Fruit fly (Drosophila melanogaster) whole organism, prepupa: Measurements from ENCODE around the gene alpha-Est10.
A peak's percentile ranks its signal among the peaks of the same experiment; 100 is the strongest.

Experiments used
- Blimp-1 ChIP-seq: fragments of 200-800 bp; sonication (Bioruptor generic); optimal IDR thresholded peaks from 3 replicates; lab custom pipeline; 2017; ENCODE audit warnings: missing biosample characterization, missing genetic modification characterization, mild to moderate bottlenecking, moderate library complexity, missing genetic modification reagents
- CG10631 ChIP-seq: fragments of 200-800 bp; sonication (Bioruptor generic); optimal IDR thresholded peaks from 2 replicates; lab custom pipeline; 2016; ENCODE audit warnings: missing biosample characterization, missing genetic modification characterization
- CG11294 ChIP-seq: fragments of 200-800 bp; sonication (Bioruptor generic); IDR thresholded peaks from 2 replicates; pipeline ENCODE4 v1.3.6; 2022; ENCODE audit warnings: missing biosample characterization, missing genetic modification characterization
- CG11762 ChIP-seq: fragments of 200-800 bp; sonication (Bioruptor generic); optimal IDR thresholded peaks from 3 replicates; lab custom pipeline; 2016; ENCODE audit warnings: missing biosample characterization, missing genetic modification characterization; ENCODE audit not compliant: insufficient read depth
- CG11902 ChIP-seq: fragments of 200-800 bp; sonication (Bioruptor generic); optimal IDR thresholded peaks from 3 replicates; lab custom pipeline; 2016; ENCODE audit warnings: missing biosample characterization, missing genetic modification characterization
- CG15336 ChIP-seq: fragments of 200-800 bp; sonication (Bioruptor generic); IDR thresholded peaks from 2 replicates; pipeline ENCODE4 v1.3.6; 2022; ENCODE audit warnings: missing biosample characterization, missing genetic modification characterization
- CG1621 ChIP-seq: fragments of 200-800 bp; sonication (Bioruptor generic); optimal IDR thresholded peaks from 3 replicates; lab custom pipeline; 2018; ENCODE audit warnings: missing biosample characterization, mild to moderate bottlenecking, missing genetic modification characterization
- CG16779 ChIP-seq: fragments of 200-800 bp; sonication (Bioruptor generic); optimal IDR thresholded peaks from 3 replicates; lab custom pipeline; 2017; ENCODE audit warnings: missing biosample characterization, mild to moderate bottlenecking, missing genetic modification characterization
- CG3032 ChIP-seq: fragments of 200-800 bp; optimal IDR thresholded peaks from 2 replicates; lab custom pipeline; 2019; ENCODE audit warnings: missing biosample characterization, mild to moderate bottlenecking, missing genetic modification characterization, moderate library complexity
- CG34406 ChIP-seq: fragments of 200-800 bp; sonication (Bioruptor generic); optimal IDR thresholded peaks from 3 replicates; lab custom pipeline; 2016; ENCODE audit warnings: missing biosample characterization, missing genetic modification characterization
- CG3919 ChIP-seq: fragments of 200-800 bp; sonication (Bioruptor generic); optimal IDR thresholded peaks from 3 replicates; lab custom pipeline; 2016; ENCODE audit warnings: missing biosample characterization, missing genetic modification characterization
- CG6276 ChIP-seq: fragments of 200-800 bp; sonication (Bioruptor generic); optimal IDR thresholded peaks from 2 replicates; lab custom pipeline; 2017; ENCODE audit warnings: missing biosample characterization, mild to moderate bottlenecking, missing genetic modification characterization
- CG6792 ChIP-seq: fragments of 200-800 bp; sonication (Bioruptor generic); optimal IDR thresholded peaks from 3 replicates; lab custom pipeline; 2016; ENCODE audit warnings: missing biosample characterization, missing genetic modification characterization
- CG6808 ChIP-seq: fragments of 200-800 bp; sonication (Bioruptor generic); optimal IDR thresholded peaks from 3 replicates; lab custom pipeline; 2017; ENCODE audit warnings: missing biosample characterization, missing genetic modification characterization, mild to moderate bottlenecking, moderate library complexity, missing genetic modification reagents
- CG6854 ChIP-seq: fragments of 200-800 bp; sonication (Bioruptor generic); optimal IDR thresholded peaks from 2 replicates; lab custom pipeline; 2017; ENCODE audit warnings: missing biosample characterization, mild to moderate bottlenecking, missing genetic modification characterization
- CG7368 ChIP-seq: fragments of 200-800 bp; sonication (Bioruptor generic); optimal IDR thresholded peaks from 3 replicates; lab custom pipeline; 2016; ENCODE audit warnings: missing biosample characterization, missing genetic modification characterization
- CG8119 ChIP-seq: fragments of 200-800 bp; sonication (Bioruptor generic); IDR thresholded peaks from 3 replicates; pipeline ENCODE4 v1.3.6; 2022; ENCODE audit warnings: missing biosample characterization, missing genetic modification characterization
- CG8319 ChIP-seq: fragments of 200-800 bp; sonication (Bioruptor generic); optimal IDR thresholded peaks from 3 replicates; lab custom pipeline; 2016; ENCODE audit warnings: missing biosample characterization, missing genetic modification characterization
- CG8632 ChIP-seq: fragments of 200-800 bp; sonication (Bioruptor generic); optimal IDR thresholded peaks from 3 replicates; lab custom pipeline; 2016; ENCODE audit warnings: missing biosample characterization, missing genetic modification characterization
- CG9139 ChIP-seq: fragments of 200-800 bp; sonication (Bioruptor generic); optimal IDR thresholded peaks from 3 replicates; lab custom pipeline; 2017; ENCODE audit warnings: missing biosample characterization, mild to moderate bottlenecking, missing genetic modification characterization
- Eip75B ChIP-seq: fragments of 200-800 bp; sonication (Bioruptor generic); optimal IDR thresholded peaks from 3 replicates; lab custom pipeline; 2016; ENCODE audit warnings: missing biosample characterization, missing genetic modification characterization
- Eip78C ChIP-seq: fragments of 200-800 bp; sonication (Bioruptor generic); peaks from one replicate; lab custom pipeline; 2016; ENCODE audit warnings: missing biosample characterization, missing genetic modification characterization
- Ets21C ChIP-seq: fragments of 200-800 bp; sonication (Bioruptor generic); optimal IDR thresholded peaks from 3 replicates; lab custom pipeline; 2016; ENCODE audit warnings: missing biosample characterization, missing genetic modification characterization
- Ets96B ChIP-seq: fragments of 200-800 bp; optimal IDR thresholded peaks from 2 replicates; lab custom pipeline; 2019; ENCODE audit warnings: missing biosample characterization, mild to moderate bottlenecking, missing genetic modification characterization, moderate library complexity
- Gug ChIP-seq: fragments of 200-800 bp; sonication (Bioruptor generic); IDR thresholded peaks from 2 replicates; pipeline ENCODE4 v1.3.6; 2022; ENCODE audit warnings: missing biosample characterization, missing genetic modification characterization
- Hr38 ChIP-seq: sonication (Bioruptor generic); optimal IDR thresholded peaks from 2 replicates; lab custom pipeline; 2016; ENCODE audit warnings: missing biosample characterization, missing genetic modification characterization
- Hr39 ChIP-seq: fragments of 200-800 bp; sonication (Bioruptor generic); optimal IDR thresholded peaks from 2 replicates; lab custom pipeline; 2016; ENCODE audit warnings: missing biosample characterization, missing genetic modification characterization
- Lpt ChIP-seq: fragments of 200-800 bp; sonication (Bioruptor generic); optimal IDR thresholded peaks from 3 replicates; lab custom pipeline; 2016; ENCODE audit warnings: missing biosample characterization, missing genetic modification characterization
- OdsH ChIP-seq: fragments of 200-800 bp; sonication (Bioruptor generic); optimal IDR thresholded peaks from 3 replicates; lab custom pipeline; 2016; ENCODE audit warnings: missing biosample characterization, missing genetic modification characterization
- Sox102F ChIP-seq: fragments of 200-800 bp; sonication (Bioruptor generic); optimal IDR thresholded peaks from 2 replicates; lab custom pipeline; 2016; ENCODE audit warnings: missing biosample characterization, mild to moderate bottlenecking, missing genetic modification characterization
- Sox14 ChIP-seq: fragments of 200-800 bp; sonication (Bioruptor generic); optimal IDR thresholded peaks from 3 replicates; lab custom pipeline; 2016; ENCODE audit warnings: missing biosample characterization, missing genetic modification characterization
- Sox15 ChIP-seq: fragments of 200-800 bp; sonication (Bioruptor generic); optimal IDR thresholded peaks from 3 replicates; lab custom pipeline; 2016; ENCODE audit warnings: missing biosample characterization, missing genetic modification characterization
- achi ChIP-seq: fragments of 200-800 bp; sonication (Bioruptor generic); optimal IDR thresholded peaks from 3 replicates; lab custom pipeline; 2016; ENCODE audit warnings: missing biosample characterization, missing genetic modification characterization
- acj6 ChIP-seq: fragments of 200-800 bp; sonication (Bioruptor generic); optimal IDR thresholded peaks from 3 replicates; lab custom pipeline; 2016; ENCODE audit warnings: missing biosample characterization, missing genetic modification characterization
- cyc ChIP-seq: fragments of 200-800 bp; sonication (Bioruptor generic); optimal IDR thresholded peaks from 3 replicates; lab custom pipeline; 2016; ENCODE audit warnings: missing biosample characterization, missing genetic modification characterization
- dac ChIP-seq: fragments of 200-800 bp; sonication (Bioruptor generic); optimal IDR thresholded peaks from 2 replicates; lab custom pipeline; 2017; ENCODE audit warnings: missing biosample characterization, mild to moderate bottlenecking, missing genetic modification characterization
- dsx ChIP-seq: fragments of 200-800 bp; optimal IDR thresholded peaks from 3 replicates; lab custom pipeline; 2019; ENCODE audit warnings: missing biosample characterization, mild to moderate bottlenecking, missing genetic modification characterization, moderate library complexity; ENCODE audit not compliant: poor library complexity, severe bottlenecking
- eg ChIP-seq: fragments of 200-800 bp; sonication (Bioruptor generic); IDR thresholded peaks from 3 replicates; pipeline ENCODE4 v1.3.6; 2022; ENCODE audit warnings: missing biosample characterization, missing genetic modification characterization
- esn ChIP-seq: fragments of 200-800 bp; sonication (Bioruptor generic); optimal IDR thresholded peaks from 2 replicates; lab custom pipeline; 2016; ENCODE audit warnings: missing biosample characterization, mild to moderate bottlenecking, missing genetic modification characterization, moderate library complexity
- fd85E ChIP-seq: fragments of 200-800 bp; sonication (Bioruptor generic); optimal IDR thresholded peaks from 3 replicates; lab custom pipeline; 2016; ENCODE audit warnings: missing biosample characterization, missing genetic modification characterization
- lz ChIP-seq: fragments of 200-800 bp; sonication (Bioruptor generic); optimal IDR thresholded peaks from 3 replicates; lab custom pipeline; 2016; ENCODE audit warnings: missing biosample characterization, missing genetic modification characterization
- pdm3 ChIP-seq: fragments of 200-800 bp; sonication (Bioruptor generic); optimal IDR thresholded peaks from 3 replicates; lab custom pipeline; 2016; ENCODE audit warnings: missing biosample characterization, missing genetic modification characterization
- salr ChIP-seq, 2 experiments: fragments of 200-800 bp; sonication (Bioruptor generic); optimal IDR thresholded peaks; 3 replicates each; lab custom pipeline; 2016 to 2018; ENCODE audit warnings: missing biosample characterization in 2 of 2, missing genetic modification characterization in 2 of 2, mild to moderate bottlenecking in 1 of 2
- spab ChIP-seq: fragments of 200-800 bp; sonication (Bioruptor generic); optimal IDR thresholded peaks from 2 replicates; lab custom pipeline; 2017; ENCODE audit warnings: missing biosample characterization, mild to moderate bottlenecking, missing genetic modification characterization, missing genetic modification reagents
- svp ChIP-seq: fragments of 200-800 bp; sonication (Bioruptor generic); peaks from one replicate; lab custom pipeline; 2016; ENCODE audit warnings: missing biosample characterization, missing genetic modification characterization
- topi ChIP-seq: fragments of 200-800 bp; sonication (Bioruptor generic); optimal IDR thresholded peaks from 3 replicates; lab custom pipeline; 2016; ENCODE audit warnings: missing biosample characterization, missing genetic modification characterization
- vri ChIP-seq: fragments of 200-800 bp; sonication (Bioruptor generic); optimal IDR thresholded peaks from 3 replicates; lab custom pipeline; 2016; ENCODE audit warnings: missing biosample characterization, mild to moderate bottlenecking, missing genetic modification characterization

alpha-Est10 gene

DNA sequence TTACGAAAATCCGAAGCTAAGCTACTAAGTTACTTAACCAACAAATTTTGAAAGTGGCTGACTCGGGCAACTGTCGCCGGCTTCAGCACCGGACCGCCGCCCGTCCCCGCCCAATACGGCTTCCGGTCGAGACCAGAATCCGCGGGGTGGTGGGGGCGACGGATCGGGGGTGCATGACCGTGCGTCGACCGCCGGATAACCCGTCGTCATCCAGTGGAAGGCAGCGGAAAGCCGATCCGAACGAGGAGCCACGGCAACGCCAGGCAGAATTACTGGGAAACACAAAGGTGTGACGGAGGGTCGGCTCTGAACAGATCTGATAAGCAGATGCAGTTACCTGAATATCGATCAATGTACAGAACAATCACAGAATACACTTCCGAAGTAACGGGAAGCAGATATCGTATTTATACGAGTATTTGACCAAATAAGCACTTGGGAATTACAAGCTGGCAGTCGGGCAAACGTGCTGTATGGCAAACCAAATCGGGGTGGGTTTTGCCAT, 19.0 kb downstream of the alpha-Est10 start (continued):
- peak; percentile 55; the same call in 1 of the 2 replicates for TF ChIP-seq CG15336 (GFP tag; lab: Robert Waterston, UW)
- no peak for TF ChIP-seq CG6276 (GFP tag; lab: Kevin White, UChicago)
- TF ChIP-seq salr (GFP tag; optimal IDR thresholded peaks at IDR 0.05; lab: Kevin White, UChicago), result peak in 1 of 2 experiments; percentile 65
- TF ChIP-seq cyc, result peak; percentile 4
- peak; percentile 46 for TF ChIP-seq Sox102F (GFP tag; lab: Kevin White, UChicago)
- peak; percentile 78 for TF ChIP-seq dsx (GFP tag; lab: Kevin White, UChicago)
- TF ChIP-seq svp, result peak; percentile 96
- peak; percentile 49 for TF ChIP-seq CG7368 (GFP tag; lab: Kevin White, UChicago)
- peak; percentile 78 for TF ChIP-seq CG6808
- peak; percentile 59 for TF ChIP-seq esn
- peak; percentile 45 for TF ChIP-seq spab (GFP tag; lab: Kevin White, UChicago)
- TF ChIP-seq CG34406 (GFP tag; lab: Kevin White, UChicago), result peak; percentile 43
- peak; percentile 36 for TF ChIP-seq CG11294 (GFP tag; lab: Robert Waterston, UW)
- TF ChIP-seq Sox15 (GFP tag; lab: Kevin White, UChicago), result no peak
- no peak for TF ChIP-seq dac (GFP tag; lab: Kevin White, UChicago)
- TF ChIP-seq CG1621 (tag; lab: Kevin White, UChicago), result peak; percentile 100
- peak; percentile 82 for TF ChIP-seq CG16779
- peak; percentile 75 for TF ChIP-seq CG9139 (GFP tag; lab: Kevin White, UChicago)
- peak; percentile 70 for TF ChIP-seq fd85E
- no peak for TF ChIP-seq CG11762 (GFP tag; lab: Kevin White, UChicago)
- TF ChIP-seq OdsH (GFP tag; lab: Kevin White, UChicago), result peak; percentile 20
- TF ChIP-seq CG8632 (GFP tag; lab: Kevin White, UChicago), result no peak
- peak; percentile 60 for TF ChIP-seq CG6792
- TF ChIP-seq achi, result peak; percentile 48
- peak; percentile 76 for TF ChIP-seq eg (GFP tag; lab: Robert Waterston, UW)
- peak; percentile 39 for TF ChIP-seq Blimp-1 (GFP tag; lab: Kevin White, UChicago)
- peak; percentile 61 for TF ChIP-seq Lpt (GFP tag; lab: Kevin White, UChicago)
- peak; percentile 16 for TF ChIP-seq Hr39
- peak; percentile 63 for TF ChIP-seq Eip75B
- peak; percentile 50 for TF ChIP-seq topi (GFP tag; lab: Kevin White, UChicago)
- TF ChIP-seq CG10631, result no peak
- peak; percentile 88 for TF ChIP-seq CG6854 (GFP tag; lab: Kevin White, UChicago)
- TF ChIP-seq pdm3, result peak; percentile 7
- peak; percentile 48 for TF ChIP-seq CG3032 (tag; lab: Kevin White, UChicago)
- TF ChIP-seq Ets21C, result no peak
- TF ChIP-seq lz (GFP tag; lab: Kevin White, UChicago), result peak; percentile 34

DNA sequence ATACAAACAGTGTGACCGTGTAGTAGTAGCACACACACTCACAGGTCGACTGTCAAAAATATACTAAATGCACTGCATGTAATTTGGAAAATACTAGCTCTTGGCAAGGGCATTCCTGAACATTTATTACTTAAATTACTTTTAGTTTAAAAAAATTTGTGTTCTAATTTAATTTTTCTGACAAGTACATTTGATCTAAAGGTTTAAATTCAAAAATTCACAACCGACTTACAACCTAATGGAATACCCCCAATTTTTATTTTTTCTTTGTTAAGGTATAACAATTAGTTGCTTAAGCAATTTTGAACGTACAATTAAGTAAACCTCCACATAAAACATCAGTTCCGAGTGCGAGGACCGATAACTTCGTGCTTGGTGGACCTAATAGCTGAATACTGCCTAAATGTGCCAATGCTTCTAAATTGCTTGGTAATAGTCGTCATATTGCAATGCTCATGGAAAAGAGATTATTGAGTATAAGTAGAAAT, 19.8 kb downstream of the alpha-Est10 start, which contains the start of gene CG1142:
CG1142 (minus strand) TSS at position 15 of the 488 bp plus-strand sequence.
- peak; percentile 98 for TF ChIP-seq esn
- TF ChIP-seq Ets96B (tag; lab: Kevin White, UChicago), result peak; percentile 99
- TF ChIP-seq Gug (GFP tag; lab: Robert Waterston, UW), result peak; percentile 98
- TF ChIP-seq Eip78C (GFP tag; lab: Kevin White, UChicago), result peak; percentile 99
- TF ChIP-seq CG6854 (GFP tag; lab: Kevin White, UChicago), result peak; percentile 92
- peak; percentile 92 for TF ChIP-seq CG11902 (GFP tag; lab: Kevin White, UChicago)
- peak; percentile 91 for TF ChIP-seq vri
- TF ChIP-seq CG6792, result peak; percentile 96
- TF ChIP-seq topi (GFP tag; lab: Kevin White, UChicago), result peak; percentile 98
- TF ChIP-seq CG34406 (GFP tag; lab: Kevin White, UChicago), result peak; percentile 98
- peak; percentile 97 for TF ChIP-seq acj6 (GFP tag; lab: Kevin White, UChicago)
- TF ChIP-seq CG8632 (GFP tag; lab: Kevin White, UChicago), result peak; percentile 98
- TF ChIP-seq CG11762 (GFP tag; lab: Kevin White, UChicago), result peak; percentile 96
- peak; percentile 98 for TF ChIP-seq CG15336 (GFP tag; lab: Robert Waterston, UW)
- peak; percentile 96 for TF ChIP-seq CG8319 (GFP tag; lab: Kevin White, UChicago)
- peak; percentile 99 for TF ChIP-seq svp
- TF ChIP-seq CG7368 (GFP tag; lab: Kevin White, UChicago), result peak; percentile 95
- TF ChIP-seq fd85E, result peak; percentile 88
- peak; percentile 98 for TF ChIP-seq CG3919 (GFP tag; lab: Kevin White, UChicago)
- peak; percentile 97 for TF ChIP-seq cyc
- TF ChIP-seq Blimp-1 (GFP tag; lab: Kevin White, UChicago), result peak; percentile 88
- TF ChIP-seq spab (GFP tag; lab: Kevin White, UChicago), result peak; percentile 95
- TF ChIP-seq Sox14 (GFP tag; lab: Kevin White, UChicago), result peak; percentile 99
- peak; percentile 59 for TF ChIP-seq Hr38 (GFP tag; lab: Kevin White, UChicago)
- peak; percentile 97 for TF ChIP-seq CG11294 (GFP tag; lab: Robert Waterston, UW)
- TF ChIP-seq dsx (GFP tag; lab: Kevin White, UChicago), result peak; percentile 98
- TF ChIP-seq CG8119 (GFP tag; lab: Robert Waterston, UW), result peak; percentile 99
- TF ChIP-seq Lpt (GFP tag; lab: Kevin White, UChicago), result peak; percentile 95
- peak; percentile 96 for TF ChIP-seq CG9139 (GFP tag; lab: Kevin White, UChicago)
- TF ChIP-seq Hr39, result peak; percentile 96
